Worm (Caenorhabditis elegans) whole organism, L2 larva: ENCODE measurements around the gene K09D9.14.

Experiments used
- F13H6.1 ChIP-seq: sonication (generic microtip); optimal IDR thresholded peaks from 2 replicates; lab custom pipeline; 2016; ENCODE audit warnings: missing genetic modification characterization, missing compliant biosample characterization
- ZK546.5 ChIP-seq: sonication (generic microtip); optimal IDR thresholded peaks from 2 replicates; lab custom pipeline; 2017; ENCODE audit warnings: missing biosample characterization, missing genetic modification characterization
- alr-1 ChIP-seq: fragments of 150-350 bp; optimal IDR thresholded peaks from 2 replicates; lab custom pipeline; 2014; ENCODE audit warnings: missing biosample characterization, missing genetic modification characterization
- ceh-82 ChIP-seq: fragments of 150-350 bp; optimal IDR thresholded peaks from 2 replicates; lab custom pipeline; 2014; ENCODE audit warnings: missing biosample characterization, missing genetic modification characterization
- dmd-4 ChIP-seq: sonication (generic microtip); optimal IDR thresholded peaks from 2 replicates; lab custom pipeline; 2017; ENCODE audit warnings: missing biosample characterization, missing genetic modification characterization
- egl-27 ChIP-seq: sonication (generic microtip); optimal IDR thresholded peaks from 3 replicates; lab custom pipeline; 2017; ENCODE audit warnings: missing biosample characterization, missing genetic modification reagents, missing genetic modification characterization
- elt-1 ChIP-seq: fragments of 150-350 bp; optimal IDR thresholded peaks from 2 replicates; lab custom pipeline; 2014; ENCODE audit warnings: missing biosample characterization, missing genetic modification characterization
- elt-3 ChIP-seq: sonication (generic microtip); optimal IDR thresholded peaks from 2 replicates; lab custom pipeline; 2017; ENCODE audit warnings: missing biosample characterization, missing genetic modification characterization
- fos-1 ChIP-seq: fragments of 150-350 bp; optimal IDR thresholded peaks from 2 replicates; lab custom pipeline; 2014; ENCODE audit warnings: missing biosample characterization, missing genetic modification characterization
- gmeb-1 ChIP-seq: fragments of 150-350 bp; optimal IDR thresholded peaks from 2 replicates; lab custom pipeline; 2014; ENCODE audit warnings: missing biosample characterization, missing genetic modification characterization
- lin-11 ChIP-seq: fragments of 150-350 bp; sonication (generic microtip); optimal IDR thresholded peaks from 2 replicates; lab custom pipeline; 2014; ENCODE audit warnings: missing biosample characterization, missing genetic modification characterization, inconsistent platforms, mixed read lengths
- lin-39 ChIP-seq: fragments of 150-350 bp; optimal IDR thresholded peaks from 2 replicates; lab custom pipeline; 2014; ENCODE audit warnings: missing biosample characterization, missing genetic modification reagents, missing genetic modification characterization
- lsy-2 ChIP-seq, 2 experiments: fragments of 150-350 bp in 1 of 2; sonication (generic microtip) in 1 of 2; optimal IDR thresholded peaks; 2 replicates each; lab custom pipeline; 2014 to 2017; ENCODE audit warnings: missing biosample characterization in 2 of 2, missing genetic modification characterization in 2 of 2
- mab-5 ChIP-seq: fragments of 150-350 bp; optimal IDR thresholded peaks from 2 replicates; lab custom pipeline; 2014; ENCODE audit warnings: missing biosample characterization, missing genetic modification characterization
- mbf-1 ChIP-seq: sonication (generic microtip); optimal IDR thresholded peaks from 2 replicates; lab custom pipeline; 2017; ENCODE audit warnings: missing biosample characterization, missing genetic modification characterization
- mdl-1 ChIP-seq, 2 experiments: fragments of 150-350 bp in 1 of 2; sonication (generic microtip) in 1 of 2; optimal IDR thresholded peaks; 2 replicates each; lab custom pipeline; 2017; ENCODE audit warnings: missing biosample characterization in 2 of 2, missing genetic modification characterization in 2 of 2
- nhr-10 ChIP-seq: sonication (generic microtip); optimal IDR thresholded peaks from 2 replicates; lab custom pipeline; 2017; ENCODE audit warnings: missing biosample characterization, missing genetic modification characterization
- nhr-11 ChIP-seq: fragments of 150-350 bp; optimal IDR thresholded peaks from 2 replicates; lab custom pipeline; 2014; ENCODE audit warnings: missing biosample characterization, missing genetic modification characterization
- nhr-12 ChIP-seq: fragments of 150-350 bp; optimal IDR thresholded peaks from 2 replicates; lab custom pipeline; 2014; ENCODE audit warnings: missing biosample characterization, missing genetic modification characterization
- nhr-129 ChIP-seq: fragments of 150-350 bp; optimal IDR thresholded peaks from 2 replicates; lab custom pipeline; 2014; ENCODE audit warnings: missing biosample characterization, missing genetic modification characterization
- nhr-21 ChIP-seq: fragments of 150-350 bp; optimal IDR thresholded peaks from 2 replicates; lab custom pipeline; 2014; ENCODE audit warnings: missing biosample characterization, missing genetic modification characterization
- nhr-23 ChIP-seq: fragments of 150-350 bp; optimal IDR thresholded peaks from 2 replicates; lab custom pipeline; 2014; ENCODE audit warnings: missing biosample characterization, missing genetic modification reagents, missing genetic modification characterization
- nhr-237 ChIP-seq: fragments of 150-350 bp; optimal IDR thresholded peaks from 2 replicates; lab custom pipeline; 2014; ENCODE audit warnings: missing biosample characterization, missing genetic modification characterization
- nhr-25 ChIP-seq: fragments of 150-350 bp; sonication (generic microtip); optimal IDR thresholded peaks from 3 replicates; lab custom pipeline; 2014; ENCODE audit warnings: missing biosample characterization, missing genetic modification characterization
- nhr-6 ChIP-seq: fragments of 150-350 bp; optimal IDR thresholded peaks from 2 replicates; lab custom pipeline; 2014; ENCODE audit warnings: missing biosample characterization, missing genetic modification characterization
- peb-1 ChIP-seq: fragments of 150-350 bp; optimal IDR thresholded peaks from 2 replicates; lab custom pipeline; 2014; ENCODE audit warnings: missing biosample characterization, missing genetic modification characterization
- sem-4 ChIP-seq: fragments of 150-350 bp; optimal IDR thresholded peaks from 2 replicates; lab custom pipeline; 2014; ENCODE audit warnings: missing biosample characterization, missing genetic modification reagents, missing genetic modification characterization
- snpc-4 ChIP-seq: fragments of 150-350 bp; optimal IDR thresholded peaks from 2 replicates; lab custom pipeline; 2014; ENCODE audit warnings: missing biosample characterization, missing genetic modification characterization
- unc-39 ChIP-seq: fragments of 150-350 bp; optimal IDR thresholded peaks from 2 replicates; lab custom pipeline; 2014; ENCODE audit warnings: missing biosample characterization, missing genetic modification characterization
- zag-1 ChIP-seq: fragments of 150-350 bp; optimal IDR thresholded peaks from 2 replicates; lab custom pipeline; 2014; ENCODE audit warnings: missing biosample characterization, missing genetic modification characterization
- ztf-1 ChIP-seq: fragments of 200-800 bp; sonication (Bioruptor generic); conservative IDR thresholded peaks from 2 replicates; pipeline ENCODE4 v1.3.6; 2022; ENCODE audit warnings: missing genetic modification characterization, missing compliant biosample characterization
- ztf-4 ChIP-seq: fragments of 150-350 bp; optimal IDR thresholded peaks from 2 replicates; lab custom pipeline; 2014; ENCODE audit warnings: missing biosample characterization, missing genetic modification characterization

Gene K09D9.14

ce11 chrV:4021776-4022175, at the start of gene K09D9.14:
K09D9.14 (minus strand) TSS chrV:4021876.
- no peak for TF ChIP-seq lsy-2 (tag; optimal IDR thresholded peaks at IDR 0.05; lab: Kevin White, UChicago)
- no peak for TF ChIP-seq F13H6.1 (tag; lab: Kevin White, UChicago)
- no peak for TF ChIP-seq sem-4
- TF ChIP-seq nhr-11 (tag; lab: Kevin White, UChicago): no peak
- no peak for TF ChIP-seq peb-1
- no peak for TF ChIP-seq mdl-1 (tag; optimal IDR thresholded peaks at IDR 0.05; lab: Kevin White, UChicago)
- no peak for TF ChIP-seq fos-1 (tag; lab: Kevin White, UChicago)
- TF ChIP-seq nhr-12 (tag; lab: Kevin White, UChicago): no peak
- no peak for TF ChIP-seq nhr-21 (tag; lab: Kevin White, UChicago)
- TF ChIP-seq egl-27 (tag; lab: Kevin White, UChicago): no peak
- TF ChIP-seq nhr-237 (tag; lab: Kevin White, UChicago): no peak
- TF ChIP-seq ZK546.5 (tag; lab: Kevin White, UChicago): no peak
- no peak for TF ChIP-seq unc-39 (tag; lab: Kevin White, UChicago)
- no peak for TF ChIP-seq zag-1 (tag; lab: Kevin White, UChicago)
- TF ChIP-seq elt-3 (tag; lab: Kevin White, UChicago): no peak
- TF ChIP-seq gmeb-1 (tag; lab: Kevin White, UChicago): no peak
- no peak for TF ChIP-seq ceh-82 (tag; lab: Kevin White, UChicago)

- peak; percentile 36 for TF ChIP-seq gmeb-1 (tag; lab: Kevin White, UChicago)
- peak; percentile 63 to 89 for TF ChIP-seq lsy-2 (tag; optimal IDR thresholded peaks at IDR 0.05; lab: Kevin White, UChicago)
These were observed 42.0 kb upstream of the K09D9.14 start for ce11 chrV:4063559-4064164.

- TF ChIP-seq snpc-4 (no peak), nhr-10 (tag; lab: Kevin White, UChicago) (no peak), nhr-129 (tag; lab: Kevin White, UChicago) (no peak), nhr-23 (tag; lab: Kevin White, UChicago) (no peak), mbf-1 (tag; lab: Kevin White, UChicago) (no peak), nhr-12 (tag; lab: Kevin White, UChicago) (no peak), mab-5 (tag; lab: Kevin White, UChicago) (no peak), dmd-4 (tag; lab: Kevin White, UChicago) (no peak), lin-39 (tag; lab: Kevin White, UChicago) (no peak), sem-4 (no peak), gmeb-1 (tag; lab: Kevin White, UChicago) (no peak), nhr-25 (no peak)
- TF ChIP-seq, all 48 proteins: peak for 0
These were observed 34.5 kb upstream of the K09D9.14 start for ce11 chrV:4056203-4056602.

- TF ChIP-seq nhr-10 (tag; lab: Kevin White, UChicago): no peak
- TF ChIP-seq ztf-1 (GFP tag; lab: Robert Waterston, UW): no peak
- TF ChIP-seq snpc-4: no peak
- TF ChIP-seq zag-1 (tag; lab: Kevin White, UChicago): no peak
- TF ChIP-seq elt-3 (tag; lab: Kevin White, UChicago): no peak
- no peak for TF ChIP-seq ztf-4 (tag; lab: Kevin White, UChicago)
- TF ChIP-seq nhr-11 (tag; lab: Kevin White, UChicago): no peak
These were observed 33.3 kb upstream of the K09D9.14 start, which contains the start of gene djr-1.2 for ce11 chrV:4055025-4055424. djr-1.2 (minus strand) TSS chrV:4055125.

ce11 chrV:4047541-4047940, 25.9 kb upstream of the K09D9.14 start, which contains the start of gene srh-169:
srh-169 (plus strand) TSS chrV:4047841.
- TF ChIP-seq nhr-21 (tag; lab: Kevin White, UChicago) (no peak), nhr-6 (tag; lab: Kevin White, UChicago) (no peak), mbf-1 (tag; lab: Kevin White, UChicago) (no peak), elt-1 (tag; lab: Kevin White, UChicago) (no peak), nhr-237 (tag; lab: Kevin White, UChicago) (no peak), nhr-129 (tag; lab: Kevin White, UChicago) (no peak), unc-39 (tag; lab: Kevin White, UChicago) (no peak), lin-11 (tag; lab: Kevin White, UChicago) (no peak), gmeb-1 (tag; lab: Kevin White, UChicago) (no peak), nhr-25 (no peak), zag-1 (tag; lab: Kevin White, UChicago) (no peak), alr-1 (tag; lab: Kevin White, UChicago) (no peak), sem-4 (no peak), mab-5 (tag; lab: Kevin White, UChicago) (no peak)
